Fruit fly (Drosophila melanogaster) whole organism, prepupa: Measurements from ENCODE around the gene CG14402.

Experiments
- CG10631 ChIP-seq: fragments of 200-800 bp; sonication (Bioruptor generic); optimal IDR thresholded peaks from 2 replicates; lab custom pipeline; 2016; ENCODE audit warnings: missing biosample characterization, missing genetic modification characterization
- CG10669 ChIP-seq: fragments of 200-800 bp; sonication (Bioruptor generic); optimal IDR thresholded peaks from 3 replicates; lab custom pipeline; 2018; ENCODE audit warnings: missing biosample characterization, mild to moderate bottlenecking, missing genetic modification characterization, moderate library complexity
- CG11294 ChIP-seq: fragments of 200-800 bp; sonication (Bioruptor generic); IDR thresholded peaks from 2 replicates; pipeline ENCODE4 v1.3.6; 2022; ENCODE audit warnings: missing biosample characterization, missing genetic modification characterization
- CG11762 ChIP-seq: fragments of 200-800 bp; sonication (Bioruptor generic); optimal IDR thresholded peaks from 3 replicates; lab custom pipeline; 2016; ENCODE audit warnings: missing biosample characterization, missing genetic modification characterization; ENCODE audit not compliant: insufficient read depth
- CG15336 ChIP-seq: fragments of 200-800 bp; sonication (Bioruptor generic); IDR thresholded peaks from 2 replicates; pipeline ENCODE4 v1.3.6; 2022; ENCODE audit warnings: missing biosample characterization, missing genetic modification characterization
- CG1621 ChIP-seq: fragments of 200-800 bp; sonication (Bioruptor generic); optimal IDR thresholded peaks from 3 replicates; lab custom pipeline; 2018; ENCODE audit warnings: missing biosample characterization, mild to moderate bottlenecking, missing genetic modification characterization
- CG16779 ChIP-seq: fragments of 200-800 bp; sonication (Bioruptor generic); optimal IDR thresholded peaks from 3 replicates; lab custom pipeline; 2017; ENCODE audit warnings: missing biosample characterization, mild to moderate bottlenecking, missing genetic modification characterization
- CG3032 ChIP-seq: fragments of 200-800 bp; optimal IDR thresholded peaks from 2 replicates; lab custom pipeline; 2019; ENCODE audit warnings: missing biosample characterization, mild to moderate bottlenecking, missing genetic modification characterization, moderate library complexity
- CG31627 ChIP-seq: fragments of 200-800 bp; sonication (Bioruptor generic); optimal IDR thresholded peaks from 3 replicates; lab custom pipeline; 2016; ENCODE audit warnings: missing biosample characterization, missing genetic modification characterization
- CG32006 ChIP-seq: fragments of 200-800 bp; sonication (Bioruptor generic); optimal IDR thresholded peaks from 3 replicates; lab custom pipeline; 2017; ENCODE audit warnings: missing biosample characterization, mild to moderate bottlenecking, missing genetic modification characterization
- CG34406 ChIP-seq: fragments of 200-800 bp; sonication (Bioruptor generic); optimal IDR thresholded peaks from 3 replicates; lab custom pipeline; 2016; ENCODE audit warnings: missing biosample characterization, missing genetic modification characterization
- CG6163 ChIP-seq: fragments of 200-800 bp; sonication (Bioruptor generic); IDR thresholded peaks from 3 replicates; pipeline ENCODE4 v1.3.6; 2022; ENCODE audit warnings: missing biosample characterization, missing genetic modification characterization
- CG6276 ChIP-seq: fragments of 200-800 bp; sonication (Bioruptor generic); optimal IDR thresholded peaks from 2 replicates; lab custom pipeline; 2017; ENCODE audit warnings: missing biosample characterization, mild to moderate bottlenecking, missing genetic modification characterization
- CG6792 ChIP-seq: fragments of 200-800 bp; sonication (Bioruptor generic); optimal IDR thresholded peaks from 3 replicates; lab custom pipeline; 2016; ENCODE audit warnings: missing biosample characterization, missing genetic modification characterization
- CG6854 ChIP-seq: fragments of 200-800 bp; sonication (Bioruptor generic); optimal IDR thresholded peaks from 2 replicates; lab custom pipeline; 2017; ENCODE audit warnings: missing biosample characterization, mild to moderate bottlenecking, missing genetic modification characterization
- CG7368 ChIP-seq: fragments of 200-800 bp; sonication (Bioruptor generic); optimal IDR thresholded peaks from 3 replicates; lab custom pipeline; 2016; ENCODE audit warnings: missing biosample characterization, missing genetic modification characterization
- CG8119 ChIP-seq: fragments of 200-800 bp; sonication (Bioruptor generic); IDR thresholded peaks from 3 replicates; pipeline ENCODE4 v1.3.6; 2022; ENCODE audit warnings: missing biosample characterization, missing genetic modification characterization
- CG8632 ChIP-seq: fragments of 200-800 bp; sonication (Bioruptor generic); optimal IDR thresholded peaks from 3 replicates; lab custom pipeline; 2016; ENCODE audit warnings: missing biosample characterization, missing genetic modification characterization
- CG9139 ChIP-seq: fragments of 200-800 bp; sonication (Bioruptor generic); optimal IDR thresholded peaks from 3 replicates; lab custom pipeline; 2017; ENCODE audit warnings: missing biosample characterization, mild to moderate bottlenecking, missing genetic modification characterization
- Eip75B ChIP-seq: fragments of 200-800 bp; sonication (Bioruptor generic); optimal IDR thresholded peaks from 3 replicates; lab custom pipeline; 2016; ENCODE audit warnings: missing biosample characterization, missing genetic modification characterization
- Eip78C ChIP-seq: fragments of 200-800 bp; sonication (Bioruptor generic); peaks from one replicate; lab custom pipeline; 2016; ENCODE audit warnings: missing biosample characterization, missing genetic modification characterization
- Eip93F ChIP-seq: fragments of 200-800 bp; sonication (Bioruptor generic); optimal IDR thresholded peaks from 2 replicates; lab custom pipeline; 2016; ENCODE audit warnings: missing biosample characterization, mild to moderate bottlenecking, missing genetic modification characterization
- Ets96B ChIP-seq: fragments of 200-800 bp; optimal IDR thresholded peaks from 2 replicates; lab custom pipeline; 2019; ENCODE audit warnings: missing biosample characterization, mild to moderate bottlenecking, missing genetic modification characterization, moderate library complexity
- Gug ChIP-seq: fragments of 200-800 bp; sonication (Bioruptor generic); IDR thresholded peaks from 2 replicates; pipeline ENCODE4 v1.3.6; 2022; ENCODE audit warnings: missing biosample characterization, missing genetic modification characterization
- Hr38 ChIP-seq: sonication (Bioruptor generic); optimal IDR thresholded peaks from 2 replicates; lab custom pipeline; 2016; ENCODE audit warnings: missing biosample characterization, missing genetic modification characterization
- Hr39 ChIP-seq: fragments of 200-800 bp; sonication (Bioruptor generic); optimal IDR thresholded peaks from 2 replicates; lab custom pipeline; 2016; ENCODE audit warnings: missing biosample characterization, missing genetic modification characterization
- Lpt ChIP-seq: fragments of 200-800 bp; sonication (Bioruptor generic); optimal IDR thresholded peaks from 3 replicates; lab custom pipeline; 2016; ENCODE audit warnings: missing biosample characterization, missing genetic modification characterization
- Met ChIP-seq: fragments of 200-800 bp; sonication (Bioruptor generic); optimal IDR thresholded peaks from 3 replicates; lab custom pipeline; 2016; ENCODE audit warnings: missing biosample characterization, missing genetic modification characterization
- OdsH ChIP-seq: fragments of 200-800 bp; sonication (Bioruptor generic); optimal IDR thresholded peaks from 3 replicates; lab custom pipeline; 2016; ENCODE audit warnings: missing biosample characterization, missing genetic modification characterization
- Smox ChIP-seq: fragments of 200-800 bp; sonication (Bioruptor generic); optimal IDR thresholded peaks from 3 replicates; lab custom pipeline; 2016; ENCODE audit warnings: missing biosample characterization, missing genetic modification characterization
- Sox102F ChIP-seq: fragments of 200-800 bp; sonication (Bioruptor generic); optimal IDR thresholded peaks from 2 replicates; lab custom pipeline; 2016; ENCODE audit warnings: missing biosample characterization, mild to moderate bottlenecking, missing genetic modification characterization
- Sox15 ChIP-seq: fragments of 200-800 bp; sonication (Bioruptor generic); optimal IDR thresholded peaks from 3 replicates; lab custom pipeline; 2016; ENCODE audit warnings: missing biosample characterization, missing genetic modification characterization
- achi ChIP-seq: fragments of 200-800 bp; sonication (Bioruptor generic); optimal IDR thresholded peaks from 3 replicates; lab custom pipeline; 2016; ENCODE audit warnings: missing biosample characterization, missing genetic modification characterization
- acj6 ChIP-seq: fragments of 200-800 bp; sonication (Bioruptor generic); optimal IDR thresholded peaks from 3 replicates; lab custom pipeline; 2016; ENCODE audit warnings: missing biosample characterization, missing genetic modification characterization
- cyc ChIP-seq: fragments of 200-800 bp; sonication (Bioruptor generic); optimal IDR thresholded peaks from 3 replicates; lab custom pipeline; 2016; ENCODE audit warnings: missing biosample characterization, missing genetic modification characterization
- dsx ChIP-seq: fragments of 200-800 bp; optimal IDR thresholded peaks from 3 replicates; lab custom pipeline; 2019; ENCODE audit warnings: missing biosample characterization, mild to moderate bottlenecking, missing genetic modification characterization, moderate library complexity; ENCODE audit not compliant: poor library complexity, severe bottlenecking
- esn ChIP-seq: fragments of 200-800 bp; sonication (Bioruptor generic); optimal IDR thresholded peaks from 2 replicates; lab custom pipeline; 2016; ENCODE audit warnings: missing biosample characterization, mild to moderate bottlenecking, missing genetic modification characterization, moderate library complexity
- fd59A ChIP-seq: fragments of 200-800 bp; sonication (Bioruptor generic); optimal IDR thresholded peaks from 2 replicates; lab custom pipeline; 2017; ENCODE audit warnings: missing biosample characterization, mild to moderate bottlenecking, missing genetic modification characterization, missing genetic modification reagents
- fd85E ChIP-seq: fragments of 200-800 bp; sonication (Bioruptor generic); optimal IDR thresholded peaks from 3 replicates; lab custom pipeline; 2016; ENCODE audit warnings: missing biosample characterization, missing genetic modification characterization
- lz ChIP-seq: fragments of 200-800 bp; sonication (Bioruptor generic); optimal IDR thresholded peaks from 3 replicates; lab custom pipeline; 2016; ENCODE audit warnings: missing biosample characterization, missing genetic modification characterization
- ss ChIP-seq, 2 experiments: fragments of 200-800 bp; sonication (Bioruptor generic); optimal IDR thresholded peaks; 2 replicates in 1 of 2; 3 replicates in 1 of 2; lab custom pipeline; 2017 to 2018; ENCODE audit warnings: mild to moderate bottlenecking in 2 of 2, missing biosample characterization in 2 of 2, missing genetic modification characterization in 2 of 2, moderate library complexity in 1 of 2
- svp ChIP-seq: fragments of 200-800 bp; sonication (Bioruptor generic); peaks from one replicate; lab custom pipeline; 2016; ENCODE audit warnings: missing biosample characterization, missing genetic modification characterization
- topi ChIP-seq: fragments of 200-800 bp; sonication (Bioruptor generic); optimal IDR thresholded peaks from 3 replicates; lab custom pipeline; 2016; ENCODE audit warnings: missing biosample characterization, missing genetic modification characterization

Gene CG14402

dm6 chr2L:20821249-20822024 lies 27.7 kb upstream of the CG14402 start (continued):
- peak; percentile 75; the same call in 1 of the 2 replicates for TF ChIP-seq CG15336 (GFP tag; lab: Robert Waterston, UW)
- peak; percentile 44 for TF ChIP-seq CG7368 (GFP tag; lab: Kevin White, UChicago)
- no peak for TF ChIP-seq acj6 (GFP tag; lab: Kevin White, UChicago)
- TF ChIP-seq Eip78C (GFP tag; lab: Kevin White, UChicago) = peak; percentile 73
- peak; percentile 37 for TF ChIP-seq CG11762 (GFP tag; lab: Kevin White, UChicago)
- TF ChIP-seq CG10631 (GFP tag; lab: Kevin White, UChicago) = no peak
- TF ChIP-seq CG6276 = peak; percentile 24
- peak; percentile 76; the same call in 2 of the 3 replicates for TF ChIP-seq CG8119 (GFP tag; lab: Robert Waterston, UW)
- TF ChIP-seq CG6854 (GFP tag; lab: Kevin White, UChicago) = no peak
- TF ChIP-seq fd85E (GFP tag; lab: Kevin White, UChicago) = peak; percentile 31
- TF ChIP-seq Gug = peak; percentile 37; the same call in 1 of the 2 replicates

dm6 chr2L:20822025-20822371 lies 27.1 kb upstream of the CG14402 start:
- TF ChIP-seq CG6854 (GFP tag; lab: Kevin White, UChicago) (peak; percentile 38), topi (GFP tag; lab: Kevin White, UChicago) (peak; percentile 25), CG6163 (GFP tag; lab: Robert Waterston, UW) (peak; percentile 63), Smox (GFP tag; lab: Kevin White, UChicago) (peak; percentile 10), CG34406 (GFP tag; lab: Kevin White, UChicago) (no peak), Met (peak; percentile 14), fd59A (GFP tag; lab: Kevin White, UChicago) (peak; percentile 9), CG31627 (GFP tag; lab: Kevin White, UChicago) (peak; percentile 8), achi (GFP tag; lab: Kevin White, UChicago) (peak; percentile 11), CG11294 (GFP tag; lab: Robert Waterston, UW) (0 out of 2 replicates have a peak, but pooled peaks have one; percentile 12), CG32006 (GFP tag; lab: Kevin White, UChicago) (no peak), Lpt (no peak), esn (GFP tag; lab: Kevin White, UChicago) (peak; percentile 25), dsx (GFP tag; lab: Kevin White, UChicago) (peak; percentile 71), Hr39 (peak; percentile 38), Hr38 (GFP tag; lab: Kevin White, UChicago) (no peak), svp (peak; percentile 84), ss (GFP tag; optimal IDR thresholded peaks at IDR 0.05; lab: Kevin White, UChicago) (peak in 1 of 2 experiments; percentile 64), lz (GFP tag; lab: Kevin White, UChicago) (no peak)
- TF ChIP-seq, all 60 proteins: peak for 14

- TF ChIP-seq acj6 (GFP tag; lab: Kevin White, UChicago) = no peak
- TF ChIP-seq Smox (GFP tag; lab: Kevin White, UChicago) = no peak
- no peak for TF ChIP-seq CG3032
- peak; percentile 9; the same call in 1 of the 2 replicates for TF ChIP-seq CG15336 (GFP tag; lab: Robert Waterston, UW)
- TF ChIP-seq CG7368 (GFP tag; lab: Kevin White, UChicago) = no peak
- peak; percentile 81 for TF ChIP-seq Eip78C (GFP tag; lab: Kevin White, UChicago)
- TF ChIP-seq Gug = no peak
- TF ChIP-seq Ets96B (tag; lab: Kevin White, UChicago) = no peak
- peak; percentile 39 for TF ChIP-seq CG10631 (GFP tag; lab: Kevin White, UChicago)
- TF ChIP-seq CG6163 (GFP tag; lab: Robert Waterston, UW) = peak; percentile 56; the same call in 2 of the 3 replicates
- TF ChIP-seq Eip93F (GFP tag; lab: Kevin White, UChicago) = peak; percentile 5
- no peak for TF ChIP-seq fd85E (GFP tag; lab: Kevin White, UChicago)
- TF ChIP-seq Sox102F (GFP tag; lab: Kevin White, UChicago) = peak; percentile 39
- TF ChIP-seq CG34406 (GFP tag; lab: Kevin White, UChicago) = no peak
- no peak for TF ChIP-seq Met
- TF ChIP-seq Sox15 (GFP tag; lab: Kevin White, UChicago) = no peak
- no peak for TF ChIP-seq CG9139 (GFP tag; lab: Kevin White, UChicago)
- TF ChIP-seq CG10669 = no peak
- no peak for TF ChIP-seq esn (GFP tag; lab: Kevin White, UChicago)
- no peak for TF ChIP-seq Hr39
- no peak for TF ChIP-seq CG16779 (tag; lab: Kevin White, UChicago)
- TF ChIP-seq CG1621 (tag; lab: Kevin White, UChicago) = peak; percentile 42
- no peak for TF ChIP-seq Eip75B
- no peak for TF ChIP-seq svp
- TF ChIP-seq OdsH (GFP tag; lab: Kevin White, UChicago) = no peak
- TF ChIP-seq CG6792 (GFP tag; lab: Kevin White, UChicago) = no peak
- TF ChIP-seq CG8632 = no peak
- TF ChIP-seq cyc = no peak
- TF ChIP-seq Lpt = no peak
Observed at dm6 chr2L:20822489-20823195, 26.5 kb upstream of the CG14402 start, which contains the start of gene CG9331. Gene CG9331, plus strand, starts transcription at chr2L:20822828.
